Worm (Caenorhabditis elegans): ENCODE measurements around the gene imp-2.

- no peak for TF ChIP-seq nhr-23 (tag; optimal IDR thresholded peaks at IDR 0.05)
- no peak for TF ChIP-seq aly-2 (tag; optimal IDR thresholded peaks at IDR 0.05)
- no peak for TF ChIP-seq tbx-2 (tag; optimal IDR thresholded peaks at IDR 0.05)
- no peak for TF ChIP-seq pqm-1 (tag; optimal IDR thresholded peaks at IDR 0.05)
- TF ChIP-seq nhr-12 (tag; optimal IDR thresholded peaks at IDR 0.05) = no peak
- no peak for TF ChIP-seq egl-27 (tag; optimal IDR thresholded peaks at IDR 0.05)
- no peak for TF ChIP-seq ama-1 (optimal IDR thresholded peaks at IDR 0.05)
Measured at ce11 chrIV:11089527-11089926, 29.2 kb downstream of the imp-2 start, which contains the start of gene M7.7.
